Worm (Caenorhabditis elegans) whole organism, L1 larva: ENCODE results near the gene dve-1.

ENCODE experiments used
- C04F5.9 ChIP-seq: sonication (generic microtip); optimal IDR thresholded peaks from 2 replicates; lab custom pipeline; 2016; ENCODE audit warnings: missing genetic modification characterization, missing compliant biosample characterization
- C34B4.2 ChIP-seq: sonication (generic microtip); optimal IDR thresholded peaks from 2 replicates; lab custom pipeline; 2017; ENCODE audit warnings: mild to moderate bottlenecking, missing genetic modification characterization, missing compliant biosample characterization
- aha-1 ChIP-seq: fragments of 150-350 bp; optimal IDR thresholded peaks from 2 replicates; lab custom pipeline; 2014; ENCODE audit warnings: missing biosample characterization, missing genetic modification characterization
- alr-1 ChIP-seq: fragments of 200-800 bp; sonication (Bioruptor generic); optimal IDR thresholded peaks from 2 replicates; lab custom pipeline; 2018; ENCODE audit warnings: borderline replicate concordance, mild to moderate bottlenecking, missing genetic modification characterization, missing compliant biosample characterization
- ceh-8 ChIP-seq: fragments of 200-800 bp; sonication (Bioruptor generic); optimal IDR thresholded peaks from 2 replicates; lab custom pipeline; 2018; ENCODE audit warnings: mild to moderate bottlenecking, missing genetic modification characterization, moderate library complexity, missing compliant biosample characterization
- dpl-1 ChIP-seq, 3 experiments: fragments of 150-350 bp in 2 of 3; sonication (generic microtip) in 1 of 3; optimal IDR thresholded peaks; 2 replicates each; lab custom pipeline; 2014 to 2017; ENCODE audit warnings: missing biosample characterization in 3 of 3, missing genetic modification characterization in 3 of 3, missing genetic modification reagents in 3 of 3
- dsc-1 ChIP-seq: sonication (generic microtip); optimal IDR thresholded peaks from 2 replicates; lab custom pipeline; 2016; ENCODE audit warnings: mild to moderate bottlenecking, missing genetic modification characterization, missing compliant biosample characterization
- efl-3 ChIP-seq: fragments of 200-800 bp; sonication (Bioruptor generic); optimal IDR thresholded peaks from 2 replicates; lab custom pipeline; 2018; ENCODE audit warnings: mild to moderate bottlenecking, missing genetic modification characterization, missing compliant biosample characterization
- egl-27 ChIP-seq, 2 experiments: fragments of 150-350 bp in 1 of 2; sonication (generic microtip); optimal IDR thresholded peaks; 3 replicates each; lab custom pipeline; 2017 to 2018; ENCODE audit warnings: missing biosample characterization in 2 of 2, missing genetic modification characterization in 2 of 2, missing genetic modification reagents in 2 of 2
- ets-5 ChIP-seq: fragments of 200-800 bp; sonication (Bioruptor generic); IDR thresholded peaks from 2 replicates; pipeline ENCODE4 v1.3.6; 2022; ENCODE audit warnings: missing genetic modification characterization, missing compliant biosample characterization
- fkh-10 ChIP-seq: sonication (generic microtip); optimal IDR thresholded peaks from 2 replicates; lab custom pipeline; 2017; ENCODE audit warnings: missing biosample characterization, missing genetic modification reagents, missing genetic modification characterization
- fkh-4 ChIP-seq: sonication (generic microtip); optimal IDR thresholded peaks from 2 replicates; lab custom pipeline; 2016; ENCODE audit warnings: missing compliant biosample characterization, missing genetic modification characterization, borderline replicate concordance
- fkh-8 ChIP-seq: sonication (generic microtip); optimal IDR thresholded peaks from 2 replicates; lab custom pipeline; 2016; ENCODE audit warnings: mild to moderate bottlenecking, missing genetic modification characterization, missing compliant biosample characterization
- fos-1 ChIP-seq: fragments of 150-350 bp; optimal IDR thresholded peaks from 2 replicates; lab custom pipeline; 2014; ENCODE audit warnings: missing biosample characterization, missing genetic modification characterization
- hlh-4 ChIP-seq: sonication (generic microtip); optimal IDR thresholded peaks from 2 replicates; lab custom pipeline; 2016; ENCODE audit warnings: mild to moderate bottlenecking, missing genetic modification characterization, missing compliant biosample characterization
- hpl-2 ChIP-seq: fragments of 150-350 bp; optimal IDR thresholded peaks from 2 replicates; lab custom pipeline; 2014; ENCODE audit warnings: missing biosample characterization, missing genetic modification reagents, missing genetic modification characterization
- jun-1 ChIP-seq: fragments of 150-350 bp; optimal IDR thresholded peaks from 2 replicates; lab custom pipeline; 2014; ENCODE audit warnings: missing biosample characterization, missing genetic modification reagents, missing genetic modification characterization
- lin-13 ChIP-seq: fragments of 150-350 bp; optimal IDR thresholded peaks from 2 replicates; lab custom pipeline; 2014; ENCODE audit warnings: missing biosample characterization, missing genetic modification reagents, missing genetic modification characterization
- lin-14 ChIP-seq: fragments of 200-800 bp; sonication (Bioruptor generic); optimal IDR thresholded peaks from 2 replicates; lab custom pipeline; 2018; ENCODE audit warnings: mild to moderate bottlenecking, missing genetic modification characterization, moderate library complexity, missing compliant biosample characterization
- mab-9 ChIP-seq: fragments of 200-800 bp; sonication (Bioruptor generic); IDR thresholded peaks from 2 replicates; pipeline ENCODE4 v1.3.6; 2022; ENCODE audit warnings: missing genetic modification reagents, missing genetic modification characterization, missing compliant biosample characterization
- mdl-1 ChIP-seq, 2 experiments: fragments of 150-350 bp; optimal IDR thresholded peaks; 2 replicates each; lab custom pipeline; 2014 to 2017; ENCODE audit warnings: missing biosample characterization in 2 of 2, missing genetic modification characterization in 2 of 2, inconsistent platforms in 1 of 2
- nhr-12 ChIP-seq: sonication (generic microtip); optimal IDR thresholded peaks from 2 replicates; lab custom pipeline; 2017; ENCODE audit warnings: missing biosample characterization, missing genetic modification characterization
- nhr-20 ChIP-seq: sonication (generic microtip); optimal IDR thresholded peaks from 2 replicates; lab custom pipeline; 2016; ENCODE audit warnings: mild to moderate bottlenecking, missing genetic modification characterization, missing compliant biosample characterization
- nhr-28 ChIP-seq: fragments of 150-350 bp; optimal IDR thresholded peaks from 2 replicates; lab custom pipeline; 2014; ENCODE audit warnings: missing biosample characterization, missing genetic modification characterization
- nhr-47 ChIP-seq: sonication (generic microtip); optimal IDR thresholded peaks from 2 replicates; lab custom pipeline; 2016; ENCODE audit warnings: mild to moderate bottlenecking, missing genetic modification characterization, moderate library complexity, missing compliant biosample characterization
- nhr-84 ChIP-seq: sonication (generic microtip); optimal IDR thresholded peaks from 2 replicates; lab custom pipeline; 2017; ENCODE audit warnings: missing biosample characterization, missing genetic modification characterization
- nhr-85 ChIP-seq: sonication (generic microtip); peaks from one replicate; lab custom pipeline; 2016; ENCODE audit warnings: missing genetic modification characterization, inconsistent platforms, missing compliant biosample characterization
- pag-3 ChIP-seq: sonication (generic microtip); optimal IDR thresholded peaks from 2 replicates; lab custom pipeline; 2017; ENCODE audit warnings: missing genetic modification characterization, mild to moderate bottlenecking, missing compliant biosample characterization, antibody characterized with exemption, borderline replicate concordance; ENCODE audit not compliant: insufficient read depth
- pqm-1 ChIP-seq: sonication (generic microtip); optimal IDR thresholded peaks from 3 replicates; lab custom pipeline; 2017; ENCODE audit warnings: missing biosample characterization, missing genetic modification characterization
- skn-1 ChIP-seq: fragments of 150-350 bp; optimal IDR thresholded peaks from 2 replicates; lab custom pipeline; 2014; ENCODE audit warnings: missing biosample characterization, missing genetic modification characterization
- snu-23 ChIP-seq: sonication (generic microtip); optimal IDR thresholded peaks from 2 replicates; lab custom pipeline; 2016; ENCODE audit warnings: missing genetic modification characterization, missing compliant biosample characterization
- swsn-7 ChIP-seq: sonication (generic microtip); optimal IDR thresholded peaks from 2 replicates; lab custom pipeline; 2016; ENCODE audit warnings: missing genetic modification characterization, missing compliant biosample characterization
- tlp-1 ChIP-seq: fragments of 150-350 bp; optimal IDR thresholded peaks from 2 replicates; lab custom pipeline; 2014; ENCODE audit warnings: missing biosample characterization, missing genetic modification characterization
- unc-130 ChIP-seq: fragments of 150-350 bp; optimal IDR thresholded peaks from 2 replicates; lab custom pipeline; 2017; ENCODE audit warnings: missing biosample characterization, missing genetic modification characterization, inconsistent platforms
- unc-30 ChIP-seq: sonication (generic microtip); optimal IDR thresholded peaks from 2 replicates; lab custom pipeline; 2017; ENCODE audit warnings: missing biosample characterization, missing genetic modification characterization
- xbp-1 ChIP-seq: sonication (generic microtip); optimal IDR thresholded peaks from 2 replicates; lab custom pipeline; 2016; ENCODE audit warnings: missing genetic modification characterization, missing compliant biosample characterization
- zag-1 ChIP-seq: fragments of 150-350 bp; optimal IDR thresholded peaks from 2 replicates; lab custom pipeline; 2014; ENCODE audit warnings: missing biosample characterization, missing genetic modification characterization
- zip-4 ChIP-seq: fragments of 200-800 bp; sonication (Bioruptor generic); optimal IDR thresholded peaks from 2 replicates; lab custom pipeline; 2018; ENCODE audit warnings: mild to moderate bottlenecking, missing genetic modification characterization, moderate library complexity, missing compliant biosample characterization

The dve-1 gene

ce11 chrX:433747-434146 is at the start of gene dve-1:
Gene dve-1, minus strand, starts transcription at chrX:433812.
- TF ChIP-seq hpl-2, result no peak
- TF ChIP-seq xbp-1 (tag; lab: Kevin White, UChicago), result no peak
- TF ChIP-seq tlp-1 (tag; lab: Kevin White, UChicago), result no peak
- TF ChIP-seq alr-1, result no peak
- TF ChIP-seq snu-23 (GFP tag; lab: Kevin White, UChicago), result no peak
- no peak for TF ChIP-seq nhr-47 (tag; lab: Kevin White, UChicago)
- no peak for TF ChIP-seq pag-3 (tag; lab: Kevin White, UChicago)
- no peak for TF ChIP-seq fkh-8 (tag; lab: Kevin White, UChicago)
- TF ChIP-seq fkh-4 (tag; lab: Kevin White, UChicago), result no peak
- no peak for TF ChIP-seq fkh-10 (GFP tag; lab: Kevin White, UChicago)
- no peak for TF ChIP-seq nhr-20 (tag; lab: Kevin White, UChicago)
- no peak for TF ChIP-seq C34B4.2 (tag; lab: Kevin White, UChicago)
- TF ChIP-seq efl-3 (GFP tag; lab: Kevin White, UChicago), result no peak
- no peak for TF ChIP-seq lin-13 (GFP tag; lab: Kevin White, UChicago)
- no peak for TF ChIP-seq mdl-1 (tag; optimal IDR thresholded peaks at IDR 0.05; lab: Kevin White, UChicago)
- TF ChIP-seq swsn-7 (tag; lab: Kevin White, UChicago), result no peak
- no peak for TF ChIP-seq nhr-12
- TF ChIP-seq zip-4 (GFP tag; lab: Kevin White, UChicago), result no peak
- TF ChIP-seq C04F5.9 (tag; lab: Kevin White, UChicago), result no peak
- TF ChIP-seq pqm-1 (tag; lab: Kevin White, UChicago), result no peak
- TF ChIP-seq, all 84 proteins: peak for 0

ce11 chrX:481150-481549 is 47.5 kb upstream of the dve-1 start, which contains the start of gene che-2:
Gene che-2, plus strand, starts transcription at chrX:481450.
- TF ChIP-seq fkh-8 (tag; lab: Kevin White, UChicago), result peak; percentile 50
- peak; percentile 6 for TF ChIP-seq skn-1 (tag; lab: Kevin White, UChicago)
- TF ChIP-seq fkh-10 (GFP tag; lab: Kevin White, UChicago), result no peak

ce11 chrX:476261-476660 is 42.6 kb upstream of the dve-1 start, which contains the start of gene F38G1.3:
Gene F38G1.3, plus strand, starts transcription at chrX:476561.
- no peak for TF ChIP-seq fkh-4 (tag; lab: Kevin White, UChicago)
- TF ChIP-seq, all 84 proteins: peak for 0

- TF ChIP-seq efl-3 (GFP tag; lab: Kevin White, UChicago) (no peak), dsc-1 (tag; lab: Kevin White, UChicago) (no peak), ets-5 (GFP tag; lab: Robert Waterston, UW) (no peak), mdl-1 (tag; optimal IDR thresholded peaks at IDR 0.05; lab: Kevin White, UChicago) (no peak), nhr-85 (no peak), aha-1 (tag; lab: Kevin White, UChicago) (no peak), zip-4 (GFP tag; lab: Kevin White, UChicago) (no peak), ceh-8 (no peak), mab-9 (GFP tag; lab: Robert Waterston, UW) (no peak), pag-3 (tag; lab: Kevin White, UChicago) (no peak), lin-14 (no peak), fos-1 (tag; lab: Kevin White, UChicago) (no peak), hlh-4 (tag; lab: Kevin White, UChicago) (no peak), dpl-1 (GFP tag; optimal IDR thresholded peaks at IDR 0.05; lab: Kevin White, UChicago) (no peak)
These were observed 33.8 kb upstream of the dve-1 start for ce11 chrX:467338-467823.

- TF ChIP-seq jun-1 (tag; lab: Kevin White, UChicago) (no peak), unc-130 (tag; lab: Kevin White, UChicago) (no peak), hpl-2 (no peak), zag-1 (tag; lab: Kevin White, UChicago) (no peak), nhr-28 (tag; lab: Kevin White, UChicago) (no peak), alr-1 (no peak), nhr-84 (tag; lab: Kevin White, UChicago) (no peak), unc-30 (no peak), nhr-47 (tag; lab: Kevin White, UChicago) (no peak), egl-27 (tag; optimal IDR thresholded peaks at IDR 0.05; lab: Kevin White, UChicago) (no peak)
These were observed 28.0 kb upstream of the dve-1 start for ce11 chrX:461623-462022.
